Worm (Caenorhabditis elegans) whole organism, young adult: Measurements from ENCODE around the gene tag-191.

ENCODE experiments used
- Y53F4B.3 ChIP-seq: fragments of 200-800 bp; sonication (Bioruptor generic); IDR thresholded peaks from 2 replicates; pipeline ENCODE4 v1.3.6; 2022; ENCODE audit warnings: missing genetic modification reagents, missing genetic modification characterization, missing compliant biosample characterization
- dpff-1 ChIP-seq: sonication (generic microtip); optimal IDR thresholded peaks from 2 replicates; lab custom pipeline; 2017; ENCODE audit warnings: mild to moderate bottlenecking, missing genetic modification characterization, missing compliant biosample characterization
- let-607 ChIP-seq, 2 experiments: fragments of 200-800 bp in 1 of 2; sonication (Bioruptor generic) in 1 of 2; sonication (generic microtip) in 1 of 2; optimal IDR thresholded peaks; 2 replicates each; lab custom pipeline; 2016 to 2018; ENCODE audit warnings: mild to moderate bottlenecking in 2 of 2, missing compliant biosample characterization in 2 of 2, missing genetic modification characterization in 2 of 2, moderate library complexity in 2 of 2, missing genotype in 1 of 2
- lir-1 ChIP-seq: fragments of 200-800 bp; sonication (Bioruptor generic); conservative IDR thresholded peaks from 2 replicates; pipeline ENCODE4 v1.3.6; 2022; ENCODE audit warnings: missing genetic modification reagents, missing genetic modification characterization, missing compliant biosample characterization
- pha-4 ChIP-seq: fragments of 150-350 bp; sonication (generic microtip); optimal IDR thresholded peaks from 2 replicates; lab custom pipeline; 2014; ENCODE audit warnings: missing biosample characterization, missing genetic modification reagents, missing genetic modification characterization
- tbx-9 ChIP-seq: sonication (generic microtip); optimal IDR thresholded peaks from 2 replicates; lab custom pipeline; 2016; ENCODE audit warnings: borderline replicate concordance, missing genetic modification characterization, inconsistent platforms, missing compliant biosample characterization
- unc-62 ChIP-seq: fragments of 150-350 bp; optimal IDR thresholded peaks from 2 replicates; lab custom pipeline; 2014; ENCODE audit warnings: missing biosample characterization, missing genetic modification reagents, missing genetic modification characterization

- TF ChIP-seq lir-1 (GFP tag; lab: Robert Waterston, UW) (no peak), pha-4 (tag; lab: Kevin White, UChicago) (no peak), dpff-1 (tag; lab: Kevin White, UChicago) (no peak), unc-62 (GFP tag; lab: Kevin White, UChicago) (no peak), Y53F4B.3 (GFP tag; lab: Robert Waterston, UW) (no peak), let-607 (tag; optimal IDR thresholded peaks at IDR 0.05; lab: Kevin White, UChicago) (no peak), tbx-9 (tag; lab: Kevin White, UChicago) (no peak)
These were observed 35.0 kb downstream of the tag-191 start, which contains the start of gene R02D5.24 for ce11 chrV:14501136-14501535.
